Worm (Caenorhabditis elegans) whole organism, late embryonic: Measurements from ENCODE around the gene gsto-3.

Source experiments
- C08G9.2 ChIP-seq: sonication (generic microtip); optimal IDR thresholded peaks from 2 replicates; lab custom pipeline; 2016; ENCODE audit warnings: mild to moderate bottlenecking, missing genetic modification characterization, moderate library complexity, missing compliant biosample characterization
- C38D4.7 ChIP-seq: fragments of 200-800 bp; sonication (Bioruptor generic); optimal IDR thresholded peaks from 2 replicates; lab custom pipeline; 2018; ENCODE audit warnings: mild to moderate bottlenecking, missing genetic modification characterization, moderate library complexity, missing compliant biosample characterization
- F13H6.1 ChIP-seq: sonication (generic microtip); optimal IDR thresholded peaks from 2 replicates; lab custom pipeline; 2016; ENCODE audit warnings: missing genetic modification characterization, missing compliant biosample characterization
- T23F11.4 ChIP-seq: fragments of 200-800 bp; sonication (Bioruptor generic); optimal IDR thresholded peaks from 2 replicates; lab custom pipeline; 2018; ENCODE audit warnings: mild to moderate bottlenecking, missing genetic modification characterization, missing compliant biosample characterization
- ahr-1 ChIP-seq: sonication (generic microtip); optimal IDR thresholded peaks from 2 replicates; lab custom pipeline; 2016; ENCODE audit warnings: missing genetic modification characterization, missing compliant biosample characterization
- ama-1 ChIP-seq: fragments of 150-350 bp; optimal IDR thresholded peaks from 2 replicates; lab custom pipeline; 2014
- ceh-14 ChIP-seq: sonication (generic microtip); optimal IDR thresholded peaks from 2 replicates; lab custom pipeline; 2016; ENCODE audit warnings: missing genotype, missing genetic modification characterization, missing compliant biosample characterization
- ceh-18 ChIP-seq: sonication (generic microtip); optimal IDR thresholded peaks from 2 replicates; lab custom pipeline; 2016; ENCODE audit warnings: missing genetic modification characterization, missing compliant biosample characterization
- ceh-19 ChIP-seq: fragments of 200-800 bp; sonication (Bioruptor generic); optimal IDR thresholded peaks from 2 replicates; lab custom pipeline; 2018; ENCODE audit warnings: mild to moderate bottlenecking, missing genetic modification characterization, missing compliant biosample characterization
- ceh-24 ChIP-seq: sonication (generic microtip); optimal IDR thresholded peaks from 2 replicates; lab custom pipeline; 2016; ENCODE audit warnings: mild to moderate bottlenecking, missing genetic modification characterization, missing compliant biosample characterization
- ceh-30 ChIP-seq: fragments of 150-350 bp; optimal IDR thresholded peaks from 2 replicates; lab custom pipeline; 2014; ENCODE audit warnings: missing biosample characterization, missing genetic modification characterization
- ceh-6 ChIP-seq: fragments of 200-800 bp; sonication (Bioruptor generic); optimal IDR thresholded peaks from 2 replicates; lab custom pipeline; 2018; ENCODE audit warnings: mild to moderate bottlenecking, missing genetic modification characterization, missing compliant biosample characterization
- ceh-9 ChIP-seq: sonication (generic microtip); optimal IDR thresholded peaks from 2 replicates; lab custom pipeline; 2016; ENCODE audit warnings: mild to moderate bottlenecking, missing genetic modification characterization, inconsistent platforms, missing compliant biosample characterization
- ets-4 ChIP-seq: sonication (generic microtip); optimal IDR thresholded peaks from 2 replicates; lab custom pipeline; 2016; ENCODE audit warnings: missing genetic modification characterization, missing compliant biosample characterization
- eyg-1 ChIP-seq: sonication (generic microtip); optimal IDR thresholded peaks from 2 replicates; lab custom pipeline; 2016; ENCODE audit warnings: missing genotype, missing genetic modification characterization, missing compliant biosample characterization
- fkh-6 ChIP-seq: sonication (generic microtip); optimal IDR thresholded peaks from 2 replicates; lab custom pipeline; 2016; ENCODE audit warnings: missing genetic modification characterization, missing compliant biosample characterization
- hlh-15 ChIP-seq: sonication (generic microtip); optimal IDR thresholded peaks from 2 replicates; lab custom pipeline; 2016; ENCODE audit warnings: missing genetic modification characterization, missing compliant biosample characterization
- hlh-6 ChIP-seq: sonication (generic microtip); optimal IDR thresholded peaks from 2 replicates; lab custom pipeline; 2016; ENCODE audit warnings: missing genotype, missing genetic modification characterization, missing compliant biosample characterization
- hlh-8 ChIP-seq: sonication (generic microtip); optimal IDR thresholded peaks from 2 replicates; lab custom pipeline; 2016; ENCODE audit warnings: missing genotype, missing genetic modification characterization, missing compliant biosample characterization
- lim-6 ChIP-seq: sonication (generic microtip); optimal IDR thresholded peaks from 2 replicates; lab custom pipeline; 2016; ENCODE audit warnings: missing genetic modification characterization, missing compliant biosample characterization
- lin-11 ChIP-seq: fragments of 200-800 bp; sonication (Bioruptor generic); optimal IDR thresholded peaks from 2 replicates; lab custom pipeline; 2018; ENCODE audit warnings: mild to moderate bottlenecking, missing genetic modification characterization, missing compliant biosample characterization
- madf-2 ChIP-seq: sonication (generic microtip); optimal IDR thresholded peaks from 2 replicates; lab custom pipeline; 2017; ENCODE audit warnings: missing genetic modification characterization, missing compliant biosample characterization
- nhr-232 ChIP-seq: sonication (generic microtip); optimal IDR thresholded peaks from 2 replicates; lab custom pipeline; 2016; ENCODE audit warnings: missing genetic modification characterization, missing compliant biosample characterization
- pag-3 ChIP-seq: sonication (generic microtip); optimal IDR thresholded peaks from 2 replicates; lab custom pipeline; 2016; ENCODE audit warnings: missing compliant biosample characterization, missing genetic modification characterization, borderline replicate concordance
- pax-1 ChIP-seq: fragments of 150-350 bp; optimal IDR thresholded peaks from 2 replicates; lab custom pipeline; 2014; ENCODE audit warnings: missing biosample characterization, missing genetic modification characterization
- rnt-1 ChIP-seq: sonication (generic microtip); optimal IDR thresholded peaks from 2 replicates; lab custom pipeline; 2016; ENCODE audit warnings: missing genetic modification characterization, missing compliant biosample characterization
- sdc-2 ChIP-seq: sonication (generic microtip); optimal IDR thresholded peaks from 2 replicates; lab custom pipeline; 2016; ENCODE audit warnings: missing genotype, missing genetic modification characterization, missing compliant biosample characterization
- syd-9 ChIP-seq: sonication (generic microtip); optimal IDR thresholded peaks from 2 replicates; lab custom pipeline; 2016; ENCODE audit warnings: mild to moderate bottlenecking, missing genetic modification characterization, moderate library complexity, missing compliant biosample characterization
- tbx-2 ChIP-seq: sonication (generic microtip); optimal IDR thresholded peaks from 2 replicates; lab custom pipeline; 2016; ENCODE audit warnings: missing genetic modification characterization, missing compliant biosample characterization
- ttx-3 ChIP-seq: sonication (generic microtip); optimal IDR thresholded peaks from 2 replicates; lab custom pipeline; 2016; ENCODE audit warnings: missing genetic modification reagents, missing genetic modification characterization, missing compliant biosample characterization
- unc-42 ChIP-seq: sonication (generic microtip); optimal IDR thresholded peaks from 2 replicates; lab custom pipeline; 2016; ENCODE audit warnings: missing genotype, missing genetic modification characterization, missing compliant biosample characterization
- unc-86 ChIP-seq: sonication (generic microtip); optimal IDR thresholded peaks from 2 replicates; lab custom pipeline; 2016; ENCODE audit warnings: missing genetic modification characterization, missing compliant biosample characterization
- zip-5 ChIP-seq: sonication (generic microtip); optimal IDR thresholded peaks from 2 replicates; lab custom pipeline; 2016; ENCODE audit warnings: missing genetic modification characterization, missing compliant biosample characterization

The gsto-3 gene

DNA sequence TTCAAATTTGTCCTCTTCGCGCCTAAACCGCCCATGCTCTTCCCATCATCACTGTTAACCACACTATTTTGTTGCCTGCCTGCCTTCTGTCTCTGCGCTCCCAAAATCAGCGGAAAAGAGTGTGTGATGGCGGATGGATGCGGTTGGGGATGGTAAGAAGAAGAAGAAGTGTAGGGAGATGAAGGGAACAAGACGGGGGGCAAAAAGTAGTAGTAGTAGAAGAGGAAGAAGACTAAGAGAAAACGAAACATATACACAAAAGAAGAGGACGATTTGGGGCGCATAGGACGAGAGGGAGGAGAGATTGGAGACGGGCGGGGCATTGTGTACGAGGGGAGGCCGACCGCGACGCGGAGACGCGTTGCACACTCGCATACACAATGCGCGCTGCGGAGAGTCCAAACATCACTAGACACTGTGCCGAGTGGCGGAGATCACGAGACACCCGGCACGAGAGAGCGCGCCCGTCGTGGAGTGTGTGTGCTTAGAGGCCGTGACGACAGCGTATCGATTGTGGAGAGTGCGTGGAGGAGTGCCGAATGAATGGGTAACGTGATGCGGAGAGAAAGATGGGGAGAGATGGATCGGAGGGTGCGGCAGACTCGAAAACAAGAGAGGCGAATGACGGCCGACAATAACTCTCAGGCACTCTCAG is 31.5 kb downstream of the gsto-3 start (continued):
- TF ChIP-seq syd-9 (tag; lab: Kevin White, UChicago) (peak; percentile 27), unc-42 (peak; percentile 76), T23F11.4 (peak; percentile 21), lim-6 (no peak), eyg-1 (peak; percentile 36), hlh-6 (peak; percentile 10), sdc-2 (tag; lab: Kevin White, UChicago) (peak; percentile 50)
- TF ChIP-seq, all 69 proteins: peak for 36

DNA sequence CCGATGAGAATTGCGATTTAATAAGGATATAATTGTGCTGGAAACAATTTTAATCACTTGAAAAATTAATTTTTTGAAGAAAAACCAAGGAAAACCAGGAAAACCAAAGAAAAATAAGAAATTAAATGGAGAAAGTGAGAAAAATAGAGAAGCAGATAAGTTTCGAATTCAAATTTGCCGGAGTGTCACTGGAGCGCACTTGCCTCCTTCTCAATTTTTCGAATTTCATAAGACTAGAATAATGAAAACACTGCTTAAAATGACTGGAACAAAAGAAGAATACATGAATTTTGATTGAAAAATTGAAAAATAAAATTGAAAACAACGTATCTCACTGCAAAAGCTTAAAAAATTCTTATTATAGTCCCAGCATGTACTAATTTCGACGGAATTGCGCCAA is 32.6 kb downstream of the gsto-3 start:
- TF ChIP-seq ceh-30 (tag; lab: Kevin White, UChicago) (no peak), ttx-3 (tag; lab: Kevin White, UChicago) (no peak), zip-5 (tag; lab: Kevin White, UChicago) (no peak), syd-9 (tag; lab: Kevin White, UChicago) (no peak), ceh-9 (tag; lab: Kevin White, UChicago) (no peak), ceh-6 (no peak), unc-42 (no peak), ahr-1 (tag; lab: Kevin White, UChicago) (no peak), tbx-2 (tag; lab: Kevin White, UChicago) (no peak), pag-3 (tag; lab: Kevin White, UChicago) (no peak), hlh-15 (tag; lab: Kevin White, UChicago) (no peak), C38D4.7 (no peak), unc-86 (no peak), fkh-6 (tag; lab: Kevin White, UChicago) (no peak), hlh-8 (tag; lab: Kevin White, UChicago) (no peak), lin-11 (tag; lab: Kevin White, UChicago) (no peak)

ce11 chrIII:347351-347750 is 33.7 kb downstream of the gsto-3 start:
- TF ChIP-seq pag-3 (tag; lab: Kevin White, UChicago) (no peak), madf-2 (tag; lab: Kevin White, UChicago) (no peak), ets-4 (tag; lab: Kevin White, UChicago) (no peak), C08G9.2 (tag; lab: Kevin White, UChicago) (no peak), ceh-24 (tag; lab: Kevin White, UChicago) (no peak), ahr-1 (tag; lab: Kevin White, UChicago) (no peak), ttx-3 (tag; lab: Kevin White, UChicago) (no peak), sdc-2 (tag; lab: Kevin White, UChicago) (no peak), rnt-1 (tag; lab: Kevin White, UChicago) (no peak), lim-6 (no peak)

ce11 chrIII:346942-347341 is 34.2 kb downstream of the gsto-3 start:
- TF ChIP-seq tbx-2 (tag; lab: Kevin White, UChicago): peak; percentile 12
- TF ChIP-seq ceh-6: no peak
- peak; percentile 41 for TF ChIP-seq C08G9.2 (tag; lab: Kevin White, UChicago)
- no peak for TF ChIP-seq ceh-19 (GFP tag; lab: Kevin White, UChicago)
- TF ChIP-seq F13H6.1 (tag; lab: Kevin White, UChicago): no peak

DNA sequence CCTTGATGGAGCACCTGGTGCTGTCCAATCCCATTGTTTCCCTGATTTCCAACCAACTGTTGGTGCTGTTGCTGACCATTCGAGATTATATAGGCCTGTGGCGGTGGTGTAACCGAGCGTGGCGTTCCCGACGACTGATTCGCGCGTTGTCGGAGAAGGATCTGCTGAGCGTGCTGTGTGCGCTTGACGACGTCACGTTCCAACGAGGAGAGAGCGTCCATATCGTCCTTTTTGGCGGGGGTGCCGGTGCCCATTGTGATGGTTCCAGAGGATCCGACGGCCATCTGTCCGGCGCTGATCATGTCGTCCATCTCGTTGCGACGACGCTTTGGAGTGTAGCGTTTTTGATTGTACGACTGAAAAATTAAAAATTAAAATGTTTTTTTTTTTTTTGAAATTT is 35.6 kb downstream of the gsto-3 start:
- TF ChIP-seq fkh-6 (tag; lab: Kevin White, UChicago) (no peak), nhr-232 (tag; lab: Kevin White, UChicago) (no peak), ceh-30 (tag; lab: Kevin White, UChicago) (no peak), ceh-14 (tag; lab: Kevin White, UChicago) (no peak), ceh-18 (no peak), pax-1 (no peak)

ce11 chrIII:344322-344721 is 36.8 kb downstream of the gsto-3 start:
- TF ChIP-seq ama-1 (lab: Kevin White, UChicago) (peak; percentile 36), syd-9 (tag; lab: Kevin White, UChicago) (no peak), sdc-2 (tag; lab: Kevin White, UChicago) (no peak)
